Fruit fly (Drosophila melanogaster) whole organism, wandering third instar larva: ENCODE measurements around the gene CG44838.

Experiments
- Abd-B ChIP-seq: fragments of >200 bp; optimal IDR thresholded peaks from 2 replicates; lab custom pipeline; 2017; ENCODE audit warnings: missing biosample characterization, missing genetic modification characterization
- CG32264 ChIP-seq: fragments of 200-800 bp; sonication (Bioruptor generic); optimal IDR thresholded peaks from 2 replicates; lab custom pipeline; 2016; ENCODE audit warnings: missing biosample characterization, missing genetic modification characterization
- CG9705 ChIP-seq: fragments of 200-800 bp; sonication (Bioruptor generic); optimal IDR thresholded peaks from 2 replicates; lab custom pipeline; 2018; ENCODE audit warnings: missing biosample characterization, mild to moderate bottlenecking, missing genetic modification characterization
- CrebA ChIP-seq: fragments of 200-800 bp; sonication (Bioruptor generic); optimal IDR thresholded peaks from 2 replicates; lab custom pipeline; 2016; ENCODE audit warnings: missing biosample characterization, mild to moderate bottlenecking, missing genetic modification characterization, borderline replicate concordance
- Dfd ChIP-seq: fragments of >200 bp; optimal IDR thresholded peaks from 2 replicates; lab custom pipeline; 2017; ENCODE audit warnings: missing biosample characterization, missing genetic modification characterization
- Dif ChIP-seq: fragments of 200-275, 200-300 bp; sonication (Bioruptor generic); optimal IDR thresholded peaks from 2 replicates; lab custom pipeline; 2018; ENCODE audit warnings: missing biosample characterization, missing genetic modification characterization; ENCODE audit not compliant: partially characterized antibody
- HLH106 ChIP-seq: fragments of 200-800 bp; optimal IDR thresholded peaks from 3 replicates; lab custom pipeline; 2019; ENCODE audit warnings: missing biosample characterization, mild to moderate bottlenecking, missing genetic modification characterization, moderate library complexity
- Hnf4 ChIP-seq: fragments of 200-800 bp; sonication (Bioruptor generic); optimal IDR thresholded peaks from 2 replicates; lab custom pipeline; 2016; ENCODE audit warnings: missing biosample characterization, mild to moderate bottlenecking, missing genetic modification characterization
- Hr78 ChIP-seq: fragments of >200 bp; optimal IDR thresholded peaks from 2 replicates; lab custom pipeline; 2017; ENCODE audit warnings: missing biosample characterization, missing genetic modification characterization
- Hr83 ChIP-seq: fragments of 200-300 bp; sonication (Bioruptor generic); optimal IDR thresholded peaks from 2 replicates; lab custom pipeline; 2016; ENCODE audit warnings: missing biosample characterization, mild to moderate bottlenecking, missing genetic modification characterization, moderate library complexity; ENCODE audit not compliant: poor library complexity, severe bottlenecking
- Jra ChIP-seq: sonication (Bioruptor generic); optimal IDR thresholded peaks from 2 replicates; lab custom pipeline; 2016; ENCODE audit warnings: missing biosample characterization, missing genetic modification characterization
- Mio ChIP-seq: sonication (Bioruptor generic); optimal IDR thresholded peaks from 2 replicates; lab custom pipeline; 2016; ENCODE audit warnings: missing biosample characterization, missing genetic modification characterization
- Myc ChIP-seq: fragments of >200 bp; optimal IDR thresholded peaks from 2 replicates; lab custom pipeline; 2017
- N ChIP-seq: fragments of >200 bp; optimal IDR thresholded peaks from 2 replicates; lab custom pipeline; 2018; ENCODE audit warnings: missing biosample characterization, missing external identifiers, missing genetic modification characterization
- OdsH ChIP-seq: fragments of 200-800 bp; sonication (Bioruptor generic); optimal IDR thresholded peaks from 2 replicates; lab custom pipeline; 2016; ENCODE audit warnings: missing biosample characterization, mild to moderate bottlenecking, missing genetic modification characterization
- Rel ChIP-seq, 2 experiments: fragments of 200-800 bp; sonication (Bioruptor generic) in 1 of 2; optimal IDR thresholded peaks; 2 replicates in 1 of 2; 3 replicates in 1 of 2; lab custom pipeline; 2016 to 2019; ENCODE audit warnings: mild to moderate bottlenecking in 2 of 2, missing biosample characterization in 2 of 2, missing genetic modification characterization in 2 of 2, moderate library complexity in 1 of 2
- Sp1 ChIP-seq: fragments of 200-800 bp; sonication (Bioruptor generic); optimal IDR thresholded peaks from 3 replicates; lab custom pipeline; 2019; ENCODE audit warnings: missing biosample characterization, mild to moderate bottlenecking, missing genetic modification characterization, moderate library complexity
- Vsx2 ChIP-seq: fragments of 200-300, 225-300 bp; sonication (Bioruptor generic); optimal IDR thresholded peaks from 2 replicates; lab custom pipeline; 2018; ENCODE audit warnings: missing biosample characterization, missing genetic modification characterization; ENCODE audit not compliant: partially characterized antibody
- dmrt93B ChIP-seq: fragments of 200-800 bp; sonication (Bioruptor generic); optimal IDR thresholded peaks from 2 replicates; lab custom pipeline; 2018; ENCODE audit warnings: missing biosample characterization, mild to moderate bottlenecking, missing genetic modification characterization
- dsf ChIP-seq: sonication (Bioruptor generic); optimal IDR thresholded peaks from 2 replicates; lab custom pipeline; 2016; ENCODE audit warnings: missing biosample characterization, missing genetic modification characterization, borderline replicate concordance
- ey ChIP-seq: fragments of 200-800 bp; sonication (Bioruptor generic); optimal IDR thresholded peaks from 2 replicates; lab custom pipeline; 2016; ENCODE audit warnings: missing biosample characterization, missing genetic modification characterization
- foxo ChIP-seq, 2 experiments: fragments of 200-800 bp; sonication (Bioruptor generic); optimal IDR thresholded peaks; 2 replicates in 1 of 2; 3 replicates in 1 of 2; lab custom pipeline; 2016 to 2017; ENCODE audit warnings: missing biosample characterization in 2 of 2, missing genetic modification characterization in 2 of 2
- fru ChIP-seq: fragments of 200-800 bp; sonication (Bioruptor generic); optimal IDR thresholded peaks from 3 replicates; lab custom pipeline; 2016; ENCODE audit warnings: missing biosample characterization, mild to moderate bottlenecking, missing genetic modification characterization
- h ChIP-seq: fragments of 200-800 bp; sonication (Bioruptor generic); optimal IDR thresholded peaks from 3 replicates; lab custom pipeline; 2016; ENCODE audit warnings: missing biosample characterization, mild to moderate bottlenecking, missing genetic modification characterization
- jim ChIP-seq: fragments of 175-275, 200-325 bp; sonication (Bioruptor generic); optimal IDR thresholded peaks from 2 replicates; lab custom pipeline; 2016; ENCODE audit warnings: missing biosample characterization, mild to moderate bottlenecking, missing genetic modification characterization
- lola ChIP-seq: fragments of >200 bp; optimal IDR thresholded peaks from 2 replicates; lab custom pipeline; 2017; ENCODE audit warnings: missing biosample characterization, missing genetic modification characterization
- rgr ChIP-seq: fragments of 200-800 bp; sonication (Bioruptor generic); optimal IDR thresholded peaks from 3 replicates; lab custom pipeline; 2016; ENCODE audit warnings: missing biosample characterization, mild to moderate bottlenecking, missing genetic modification characterization
- sv ChIP-seq: fragments of 200-800 bp; sonication (Bioruptor generic); optimal IDR thresholded peaks from 3 replicates; lab custom pipeline; 2016; ENCODE audit warnings: missing biosample characterization, missing genetic modification characterization
- tai ChIP-seq: sonication (Bioruptor generic); optimal IDR thresholded peaks from 2 replicates; lab custom pipeline; 2016; ENCODE audit warnings: missing biosample characterization, missing genetic modification characterization
- usp ChIP-seq: fragments of >200 bp; optimal IDR thresholded peaks from 2 replicates; lab custom pipeline; 2017; ENCODE audit warnings: missing biosample characterization, missing genetic modification characterization
- woc ChIP-seq: sonication (Bioruptor generic); optimal IDR thresholded peaks from 2 replicates; lab custom pipeline; 2016; ENCODE audit warnings: missing biosample characterization, mild to moderate bottlenecking, missing genetic modification characterization

CG44838 gene

dm6 chr3L:9502856-9503255 is 42.0 kb downstream of the CG44838 start:
- no peak for TF ChIP-seq foxo (GFP tag; optimal IDR thresholded peaks at IDR 0.05; lab: Kevin White, UChicago)
- TF ChIP-seq CG32264 (GFP tag; lab: Kevin White, UChicago) = no peak
- TF ChIP-seq rgr = no peak
- TF ChIP-seq h (GFP tag; lab: Kevin White, UChicago) = no peak

- TF ChIP-seq foxo (GFP tag; optimal IDR thresholded peaks at IDR 0.05; lab: Kevin White, UChicago) (peak in 1 of 2 experiments; percentile 10), usp (GFP tag; lab: Kevin White, UChicago) (no peak), h (GFP tag; lab: Kevin White, UChicago) (peak; percentile 52), ey (GFP tag; lab: Kevin White, UChicago) (no peak), Rel (GFP tag; optimal IDR thresholded peaks at IDR 0.05; lab: Kevin White, UChicago) (no peak), Rel (tag; optimal IDR thresholded peaks at IDR 0.05; lab: Kevin White, UChicago) (no peak), fru (GFP tag; lab: Kevin White, UChicago) (peak; percentile 18)
These were observed 42.9 kb downstream of the CG44838 start for dm6 chr3L:9503552-9504317.

- no peak for TF ChIP-seq Jra
- no peak for TF ChIP-seq CrebA (GFP tag; lab: Kevin White, UChicago)
These were observed 43.7 kb downstream of the CG44838 start for dm6 chr3L:9504530-9504929.

dm6 chr3L:9505007-9505712 is 44.3 kb downstream of the CG44838 start, which contains the start of gene path:
TSS of gene path (minus strand) at chr3L:9505328.
- peak; percentile 37 for TF ChIP-seq jim (GFP tag; lab: Kevin White, UChicago)
- no peak for TF ChIP-seq Hr78
- no peak for TF ChIP-seq Abd-B
- TF ChIP-seq usp (GFP tag; lab: Kevin White, UChicago) = no peak
- peak; percentile 42 for TF ChIP-seq tai (GFP tag; lab: Kevin White, UChicago)
- TF ChIP-seq Dfd = no peak
- no peak for TF ChIP-seq sv (GFP tag; lab: Kevin White, UChicago)
- TF ChIP-seq dsf = no peak
- TF ChIP-seq Mio (GFP tag; lab: Kevin White, UChicago) = no peak
- TF ChIP-seq fru (GFP tag; lab: Kevin White, UChicago) = peak; percentile 4
- peak; percentile 58 for TF ChIP-seq HLH106 (tag; lab: Kevin White, UChicago)
- TF ChIP-seq Vsx2 (GFP tag; lab: Kevin White, UChicago) = no peak
- TF ChIP-seq CG9705 (GFP tag; lab: Kevin White, UChicago) = no peak
- TF ChIP-seq N (GFP tag; lab: Kevin White, UChicago) = no peak
- no peak for TF ChIP-seq dmrt93B (GFP tag; lab: Kevin White, UChicago)
- peak; percentile 14 for TF ChIP-seq Jra
- peak; percentile 90 for TF ChIP-seq Myc
- TF ChIP-seq Dif (GFP tag; lab: Kevin White, UChicago) = peak; percentile 27
- peak; percentile 39 for TF ChIP-seq Hnf4 (GFP tag; lab: Kevin White, UChicago)
- peak; percentile 65 for TF ChIP-seq Sp1 (GFP tag; lab: Kevin White, UChicago)
- TF ChIP-seq rgr = peak; percentile 8
- TF ChIP-seq foxo (GFP tag; optimal IDR thresholded peaks at IDR 0.05; lab: Kevin White, UChicago) = peak in 1 of 2 experiments; percentile 27
- TF ChIP-seq Hr83 (GFP tag; lab: Kevin White, UChicago) = peak; percentile 65
- no peak for TF ChIP-seq OdsH
- TF ChIP-seq CG32264 (GFP tag; lab: Kevin White, UChicago) = no peak
- TF ChIP-seq woc = peak; percentile 35
- no peak for TF ChIP-seq h (GFP tag; lab: Kevin White, UChicago)
- no peak for TF ChIP-seq Rel (GFP tag; optimal IDR thresholded peaks at IDR 0.05; lab: Kevin White, UChicago)
- TF ChIP-seq Rel (tag; optimal IDR thresholded peaks at IDR 0.05; lab: Kevin White, UChicago) = peak; percentile 49
- TF ChIP-seq ey (GFP tag; lab: Kevin White, UChicago) = no peak
- TF ChIP-seq lola = no peak
- no peak for TF ChIP-seq CrebA (GFP tag; lab: Kevin White, UChicago)
- TF ChIP-seq, all 38 proteins: peak for 14
